Worm (Caenorhabditis elegans) whole organism, L4 larva: ENCODE data around the gene prx-19.

ENCODE experiments used
- F49E8.2 ChIP-seq: sonication (generic microtip); optimal IDR thresholded peaks from 2 replicates; lab custom pipeline; 2016; ENCODE audit warnings: missing compliant biosample characterization, mild to moderate bottlenecking, missing genetic modification characterization, borderline replicate concordance
- R02D3.7 ChIP-seq: fragments of 150-350 bp; sonication (generic microtip); optimal IDR thresholded peaks from 3 replicates; lab custom pipeline; 2014; ENCODE audit warnings: missing biosample characterization, missing genetic modification characterization
- T26A8.4 ChIP-seq: fragments of 200-800 bp; sonication (Bioruptor generic); IDR thresholded peaks from 2 replicates; pipeline ENCODE4 v1.3.6; 2022; ENCODE audit warnings: missing genetic modification characterization, missing compliant biosample characterization
- Y48G9A.11 ChIP-seq: fragments of 200-800 bp; sonication (Bioruptor generic); IDR thresholded peaks from 2 replicates; pipeline ENCODE4 v1.3.6; 2022; ENCODE audit warnings: missing genetic modification reagents, missing genetic modification characterization, missing compliant biosample characterization
- Y75B8A.6 ChIP-seq: fragments of 200-800 bp; sonication (Bioruptor generic); IDR thresholded peaks from 2 replicates; pipeline ENCODE4 v1.3.6; 2022; ENCODE audit warnings: missing genetic modification reagents, missing genetic modification characterization, missing compliant biosample characterization
- aha-1 ChIP-seq: fragments of 150-350 bp; peaks from one replicate; lab custom pipeline; 2014; ENCODE audit warnings: missing biosample characterization, missing genetic modification characterization
- aly-2 ChIP-seq: sonication (generic microtip); optimal IDR thresholded peaks from 2 replicates; lab custom pipeline; 2018; ENCODE audit warnings: missing biosample characterization, missing genetic modification characterization
- ceh-28 ChIP-seq: fragments of 150-350 bp; optimal IDR thresholded peaks from 2 replicates; lab custom pipeline; 2014; ENCODE audit warnings: missing biosample characterization, missing genetic modification reagents, missing genetic modification characterization
- ceh-32 ChIP-seq: sonication (generic microtip); optimal IDR thresholded peaks from 2 replicates; lab custom pipeline; 2016; ENCODE audit warnings: mild to moderate bottlenecking, missing genetic modification characterization, missing compliant biosample characterization; ENCODE audit not compliant: poor library complexity
- ctbp-1 ChIP-seq: fragments of 200-800 bp; sonication (Bioruptor generic); IDR thresholded peaks from 2 replicates; pipeline ENCODE4 v1.3.6; 2022; ENCODE audit warnings: missing genetic modification reagents, missing genetic modification characterization, missing compliant biosample characterization
- daf-19 ChIP-seq: fragments of 200-800 bp; sonication (Bioruptor generic); conservative IDR thresholded peaks from 2 replicates; pipeline ENCODE4 v1.3.6; 2022; ENCODE audit warnings: missing genetic modification characterization, missing compliant biosample characterization
- dve-1 ChIP-seq: sonication (generic microtip); optimal IDR thresholded peaks from 2 replicates; lab custom pipeline; 2017; ENCODE audit warnings: antibody characterized with exemption, mild to moderate bottlenecking, missing genetic modification characterization, missing compliant biosample characterization; ENCODE audit not compliant: insufficient read depth
- fkh-10 ChIP-seq: fragments of 150-350 bp; optimal IDR thresholded peaks from 2 replicates; lab custom pipeline; 2014; ENCODE audit warnings: missing biosample characterization, missing genetic modification reagents, missing genetic modification characterization
- fos-1 ChIP-seq: fragments of 150-350 bp; optimal IDR thresholded peaks from 2 replicates; lab custom pipeline; 2014; ENCODE audit warnings: missing biosample characterization, missing genetic modification characterization
- hmg-1.1 ChIP-seq: fragments of 200-800 bp; sonication (Bioruptor generic); IDR thresholded peaks from 2 replicates; pipeline ENCODE4 v1.3.6; 2022; ENCODE audit warnings: missing genetic modification reagents, missing genetic modification characterization, missing compliant biosample characterization
- jun-1 ChIP-seq: fragments of 150-350 bp; optimal IDR thresholded peaks from 2 replicates; lab custom pipeline; 2014; ENCODE audit warnings: missing biosample characterization, missing genetic modification reagents, missing genetic modification characterization
- lin-1 ChIP-seq: fragments of 200-800 bp; sonication (Bioruptor generic); IDR thresholded peaks from 2 replicates; pipeline ENCODE4 v1.3.6; 2022; ENCODE audit warnings: missing genetic modification reagents, missing genetic modification characterization, missing compliant biosample characterization
- lin-38 ChIP-seq: fragments of 200-800 bp; sonication (Bioruptor generic); IDR thresholded peaks from 2 replicates; pipeline ENCODE4 v1.3.6; 2022; ENCODE audit warnings: missing genetic modification reagents, missing genetic modification characterization, missing compliant biosample characterization
- lir-3 ChIP-seq: sonication (generic microtip); optimal IDR thresholded peaks from 2 replicates; lab custom pipeline; 2016; ENCODE audit warnings: mild to moderate bottlenecking, missing genetic modification characterization, missing compliant biosample characterization
- lsy-2 ChIP-seq, 2 experiments: fragments of 150-350 bp in 1 of 2; sonication (generic microtip) in 1 of 2; optimal IDR thresholded peaks; 2 replicates each; lab custom pipeline; 2014 to 2017; ENCODE audit warnings: missing biosample characterization in 2 of 2, missing genetic modification characterization in 2 of 2
- madf-9 ChIP-seq: fragments of 200-800 bp; sonication (Bioruptor generic); conservative IDR thresholded peaks from 2 replicates; pipeline ENCODE4 v1.3.6; 2022; ENCODE audit warnings: missing genetic modification reagents, missing genetic modification characterization, missing compliant biosample characterization
- mdl-1 ChIP-seq, 2 experiments: fragments of 150-350 bp in 1 of 2; sonication (generic microtip) in 1 of 2; optimal IDR thresholded peaks; 2 replicates each; lab custom pipeline; 2014 to 2017; ENCODE audit warnings: missing biosample characterization in 2 of 2, missing genetic modification characterization in 2 of 2
- nhr-111 ChIP-seq: fragments of 200-800 bp; sonication (Bioruptor generic); optimal IDR thresholded peaks from 2 replicates; lab custom pipeline; 2018; ENCODE audit warnings: mild to moderate bottlenecking, missing genetic modification characterization, missing compliant biosample characterization
- nhr-41 ChIP-seq: fragments of 200-800 bp; sonication (Bioruptor generic); IDR thresholded peaks from 2 replicates; pipeline ENCODE4 v1.3.6; 2022; ENCODE audit warnings: missing genetic modification reagents, missing genetic modification characterization, missing compliant biosample characterization
- nhr-42 ChIP-seq: fragments of 200-800 bp; sonication (Bioruptor generic); IDR thresholded peaks from 2 replicates; pipeline ENCODE4 v1.3.6; 2022; ENCODE audit warnings: missing genetic modification characterization, missing compliant biosample characterization
- nhr-77 ChIP-seq: fragments of 150-350 bp; optimal IDR thresholded peaks from 2 replicates; lab custom pipeline; 2014; ENCODE audit warnings: missing biosample characterization, missing genetic modification characterization
- pha-4 ChIP-seq, 2 experiments: fragments of 150-350 bp in 1 of 2; fragments of 200-800 bp in 1 of 2; sonication (Bioruptor generic) in 1 of 2; IDR thresholded peaks in 1 of 2; optimal IDR thresholded peaks in 1 of 2; 2 replicates each; pipeline versions ENCODE4 v1.3.6 to Lab custom; 2014 to 2022; ENCODE audit warnings: missing genetic modification characterization in 2 of 2, missing genetic modification reagents in 2 of 2, missing biosample characterization in 1 of 2, missing compliant biosample characterization in 1 of 2
- saeg-2 ChIP-seq: fragments of 200-800 bp; sonication (Bioruptor generic); IDR thresholded peaks from 2 replicates; pipeline ENCODE4 v1.3.6; 2022; ENCODE audit warnings: missing genetic modification reagents, missing genetic modification characterization, missing compliant biosample characterization
- set-16 ChIP-seq: fragments of 200-800 bp; sonication (Bioruptor generic); IDR thresholded peaks from 2 replicates; pipeline ENCODE4 v1.3.6; 2022; ENCODE audit warnings: missing genetic modification reagents, missing genetic modification characterization, missing compliant biosample characterization
- snpc-4 ChIP-seq: fragments of 150-350 bp; optimal IDR thresholded peaks from 2 replicates; lab custom pipeline; 2014; ENCODE audit warnings: missing biosample characterization, missing genetic modification characterization
- tag-97 ChIP-seq: fragments of 200-800 bp; sonication (Bioruptor generic); IDR thresholded peaks from 2 replicates; pipeline ENCODE4 v1.3.6; 2022; ENCODE audit warnings: missing genetic modification characterization, missing compliant biosample characterization
- unc-39 ChIP-seq: sonication (generic microtip); optimal IDR thresholded peaks from 2 replicates; lab custom pipeline; 2017; ENCODE audit warnings: missing biosample characterization, missing genetic modification characterization
- unc-62 ChIP-seq, 3 experiments: fragments of 150-350 bp in 1 of 3; sonication (generic microtip); optimal IDR thresholded peaks in 2 of 3; peaks in 1 of 3; 1 replicate in 1 of 3; 2 replicates in 2 of 3; lab custom pipeline; 2014 to 2017; ENCODE audit warnings: missing biosample characterization in 3 of 3, missing genetic modification characterization in 3 of 3, missing genetic modification reagents in 3 of 3, missing genotype in 1 of 3
- vab-7 ChIP-seq: fragments of 200-800 bp; sonication (Bioruptor generic); IDR thresholded peaks from 2 replicates; pipeline ENCODE4 v1.3.6; 2022; ENCODE audit warnings: missing genetic modification reagents, missing genetic modification characterization, missing compliant biosample characterization

prx-19 gene

ce11 chrIII:8794793-8795192, 14.3 kb downstream of the prx-19 start (continued):
- TF ChIP-seq dve-1 = peak; percentile 77
- 0 out of 2 replicates have a peak, but pooled peaks have one; percentile 49 for TF ChIP-seq nhr-41 (GFP tag; lab: Robert Waterston, UW)
- TF ChIP-seq mdl-1 (tag; optimal IDR thresholded peaks at IDR 0.05; lab: Kevin White, UChicago) = peak; percentile 38 to 80
- TF ChIP-seq nhr-111 (GFP tag; lab: Kevin White, UChicago) = no peak
- no peak for TF ChIP-seq unc-39 (tag; lab: Kevin White, UChicago)
- no peak for TF ChIP-seq fos-1 (tag; lab: Kevin White, UChicago)
- TF ChIP-seq lin-38 (GFP tag; lab: Robert Waterston, UW) = peak; percentile 64
- TF ChIP-seq hmg-1.1 = peak; percentile 64
- no peak for TF ChIP-seq daf-19
- TF ChIP-seq nhr-77 (tag; lab: Kevin White, UChicago) = peak; percentile 12
- TF ChIP-seq lir-3 (tag; lab: Kevin White, UChicago) = no peak
- TF ChIP-seq aly-2 (tag; lab: Kevin White, UChicago) = no peak
- TF ChIP-seq tag-97 (GFP tag; lab: Robert Waterston, UW) = no peak
- TF ChIP-seq pha-4 (GFP tag; IDR thresholded peaks at IDR 0.05; lab: Robert Waterston, UW) = peak; percentile 58; the same call in 1 of the 2 replicates
- TF ChIP-seq pha-4 (tag; optimal IDR thresholded peaks at IDR 0.05; lab: Kevin White, UChicago) = peak; percentile 91
- no peak for TF ChIP-seq ceh-32 (tag; lab: Kevin White, UChicago)
- peak; percentile 85 for TF ChIP-seq T26A8.4 (GFP tag; lab: Robert Waterston, UW)
- peak; percentile 52; the same call in 1 of the 2 replicates for TF ChIP-seq madf-9 (GFP tag; lab: Robert Waterston, UW)
- peak in 1 of 2 experiments; percentile 99 for TF ChIP-seq unc-62 (GFP tag; optimal IDR thresholded peaks at IDR 0.05 in 1 of 2; lab: Kevin White, UChicago)
- TF ChIP-seq unc-62 (tag; optimal IDR thresholded peaks at IDR 0.05; lab: Kevin White, UChicago) = no peak
- peak; percentile 49; the same call in 1 of the 2 replicates for TF ChIP-seq lin-1 (GFP tag; lab: Robert Waterston, UW)
- TF ChIP-seq vab-7 (GFP tag; lab: Robert Waterston, UW) = 0 out of 2 replicates have a peak, but pooled peaks have one; percentile 38
- peak; percentile 93 for TF ChIP-seq aha-1 (tag; lab: Kevin White, UChicago)
- peak; percentile 71; the same call in 1 of the 2 replicates for TF ChIP-seq ctbp-1 (GFP tag; lab: Robert Waterston, UW)
- TF ChIP-seq snpc-4 (tag; lab: Kevin White, UChicago) = no peak
- TF ChIP-seq R02D3.7 (tag; lab: Kevin White, UChicago) = no peak
- TF ChIP-seq Y75B8A.6 = 0 out of 2 replicates have a peak, but pooled peaks have one; percentile 21

DNA sequence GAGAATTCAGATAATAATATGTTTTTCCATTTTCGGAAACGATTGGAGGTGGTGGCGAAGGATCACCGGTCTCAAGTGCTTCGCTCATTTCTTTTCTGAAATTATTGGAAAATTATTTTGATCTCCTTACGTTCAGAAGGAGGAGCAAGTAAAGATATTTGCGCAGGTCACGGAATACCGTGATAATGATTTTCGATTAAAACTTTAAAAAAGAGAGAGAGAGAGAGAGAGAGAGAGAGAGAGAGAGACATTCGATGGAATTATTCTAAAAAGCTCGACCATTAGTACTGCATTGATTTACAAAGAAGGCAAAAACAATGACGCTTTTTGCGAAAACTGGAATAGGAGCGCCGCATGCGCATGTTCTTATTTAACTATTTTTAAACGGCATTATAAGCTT, 16.8 kb downstream of the prx-19 start, which contains the start of gene ztf-1:
Gene ztf-1, minus strand, starts transcription at position 101 of the 400 bp plus-strand sequence.
- TF ChIP-seq nhr-77 (tag; lab: Kevin White, UChicago) (no peak), F49E8.2 (tag; lab: Kevin White, UChicago) (no peak), unc-62 (GFP tag; optimal IDR thresholded peaks at IDR 0.05 in 1 of 2; lab: Kevin White, UChicago) (peak in 1 of 2 experiments; percentile 69), unc-62 (tag; optimal IDR thresholded peaks at IDR 0.05; lab: Kevin White, UChicago) (no peak)

ce11 chrIII:8791235-8791634, 17.9 kb downstream of the prx-19 start, which contains the start of the genes zfp-1 and F54F2.14:
zfp-1 (plus strand) TSS chrIII:8791535.
F54F2.14 (plus strand) TSS chrIII:8791546.
- TF ChIP-seq aha-1 (tag; lab: Kevin White, UChicago) (no peak), hmg-1.1 (no peak), ceh-28 (tag; lab: Kevin White, UChicago) (no peak), F49E8.2 (tag; lab: Kevin White, UChicago) (no peak), nhr-42 (GFP tag; lab: Robert Waterston, UW) (no peak), jun-1 (no peak), nhr-77 (tag; lab: Kevin White, UChicago) (no peak), Y48G9A.11 (GFP tag; lab: Robert Waterston, UW) (no peak), dve-1 (no peak), daf-19 (no peak), saeg-2 (no peak)

DNA sequence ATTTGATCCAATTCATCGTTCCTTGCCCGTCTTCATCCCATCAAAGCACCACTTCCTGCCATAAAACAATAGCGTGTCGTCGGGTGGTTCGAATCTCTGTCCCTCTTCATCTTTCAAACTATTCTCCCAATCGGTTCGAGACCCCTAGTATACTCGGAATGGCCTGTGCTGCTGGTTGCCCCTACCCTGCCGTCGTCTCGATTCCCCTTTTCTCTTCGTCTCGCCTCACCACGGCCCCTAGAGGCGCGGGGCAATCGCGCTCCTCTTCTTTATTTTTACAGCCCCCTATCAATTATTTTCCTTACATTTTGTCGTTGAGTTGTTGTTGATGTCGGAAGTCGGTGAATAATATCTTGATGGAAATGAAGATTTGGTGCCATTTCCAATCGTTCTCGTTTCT, 20.4 kb downstream of the prx-19 start:
- TF ChIP-seq set-16 (GFP tag; lab: Robert Waterston, UW) (peak; percentile 36; the same call in 1 of the 2 replicates), fkh-10 (GFP tag; lab: Kevin White, UChicago) (no peak), lsy-2 (tag; optimal IDR thresholded peaks at IDR 0.05; lab: Kevin White, UChicago) (peak in 1 of 2 experiments; percentile 8), aha-1 (tag; lab: Kevin White, UChicago) (peak; percentile 84)
